Fruit fly (Drosophila melanogaster) Kc167 (cell line): ENCODE data around the gene Atg14.

Experiments used
- Myc ChIP-seq: fragments of >200 bp; optimal IDR thresholded peaks from 2 replicates; lab custom pipeline; 2017; ENCODE audit warnings: missing external identifiers
- Sin3A ChIP-seq: fragments of >200 bp; optimal IDR thresholded peaks from 2 replicates; lab custom pipeline; 2018; ENCODE audit warnings: missing external identifiers
- h ChIP-seq: fragments of >200 bp; optimal IDR thresholded peaks from 3 replicates; lab custom pipeline; 2018; ENCODE audit warnings: missing external identifiers
- psq ChIP-seq: fragments of >200 bp; optimal IDR thresholded peaks from 2 replicates; lab custom pipeline; 2017; ENCODE audit warnings: missing external identifiers
- ttk ChIP-seq: sonication (Bioruptor generic); optimal IDR thresholded peaks from 2 replicates; lab custom pipeline; 2017; ENCODE audit warnings: missing external identifiers

- TF ChIP-seq Myc (lab: Kevin White, UChicago) (no peak), ttk (lab: Kevin White, UChicago) (no peak), Sin3A (lab: Kevin White, UChicago) (no peak), psq (lab: Kevin White, UChicago) (no peak), h (lab: Kevin White, UChicago) (no peak)
Observed at dm6 chr3R:29153197-29153644, 37.0 kb downstream of the Atg14 start, which contains the start of the genes Slbp and Rpn2.
